Worm (Caenorhabditis elegans) whole organism, mixed stage, embryonic: ENCODE measurements around the gene skpo-1.

Experiments
- M03D4.4 ChIP-seq: sonication (generic microtip); optimal IDR thresholded peaks from 2 replicates; lab custom pipeline; 2017; ENCODE audit warnings: mild to moderate bottlenecking, missing genetic modification characterization, missing compliant biosample characterization
- bed-3 ChIP-seq: fragments of 200-800 bp; sonication (Bioruptor generic); optimal IDR thresholded peaks from 3 replicates; lab custom pipeline; 2018; ENCODE audit warnings: mild to moderate bottlenecking, missing genetic modification characterization, moderate library complexity, missing compliant biosample characterization
- blmp-1 ChIP-seq: fragments of 150-350 bp; optimal IDR thresholded peaks from 2 replicates; lab custom pipeline; 2014; ENCODE audit warnings: missing biosample characterization, missing genetic modification characterization
- ceh-39 ChIP-seq: fragments of 150-350 bp; optimal IDR thresholded peaks from 2 replicates; lab custom pipeline; 2014; ENCODE audit warnings: missing biosample characterization, missing genetic modification characterization
- ceh-83 ChIP-seq: fragments of 200-800 bp; sonication (Bioruptor generic); optimal IDR thresholded peaks from 2 replicates; lab custom pipeline; 2018; ENCODE audit warnings: mild to moderate bottlenecking, missing genetic modification characterization, missing compliant biosample characterization
- ces-1 ChIP-seq: fragments of 150-350 bp; optimal IDR thresholded peaks from 2 replicates; lab custom pipeline; 2014; ENCODE audit warnings: missing biosample characterization, missing genetic modification reagents, missing genetic modification characterization
- cnd-1 ChIP-seq: fragments of 200-800 bp; sonication (Bioruptor generic); optimal IDR thresholded peaks from 2 replicates; lab custom pipeline; 2018; ENCODE audit warnings: mild to moderate bottlenecking, missing genetic modification characterization, missing compliant biosample characterization
- drap-1 ChIP-seq: fragments of 200-800 bp; sonication (Bioruptor generic); optimal IDR thresholded peaks from 3 replicates; lab custom pipeline; 2018; ENCODE audit warnings: mild to moderate bottlenecking, missing genetic modification characterization, missing compliant biosample characterization
- elt-1 ChIP-seq: sonication (generic microtip); optimal IDR thresholded peaks from 2 replicates; lab custom pipeline; 2017; ENCODE audit warnings: missing genetic modification characterization, mild to moderate bottlenecking, missing compliant biosample characterization, antibody characterized with exemption, moderate library complexity, borderline replicate concordance; ENCODE audit not compliant: insufficient read depth
- elt-3 ChIP-seq: fragments of 150-350 bp; optimal IDR thresholded peaks from 2 replicates; lab custom pipeline; 2014; ENCODE audit warnings: missing biosample characterization, missing genetic modification characterization
- flh-1 ChIP-seq: fragments of 200-800 bp; sonication (Bioruptor generic); optimal IDR thresholded peaks from 2 replicates; lab custom pipeline; 2018; ENCODE audit warnings: mild to moderate bottlenecking, missing genetic modification characterization, moderate library complexity, missing compliant biosample characterization
- ham-2 ChIP-seq: fragments of 200-800 bp; sonication (Bioruptor generic); optimal IDR thresholded peaks from 2 replicates; lab custom pipeline; 2018; ENCODE audit warnings: mild to moderate bottlenecking, missing genetic modification characterization, missing compliant biosample characterization
- hlh-1 ChIP-seq: fragments of 150-350 bp; optimal IDR thresholded peaks from 2 replicates; lab custom pipeline; 2014; ENCODE audit warnings: missing biosample characterization, missing genetic modification reagents, missing genetic modification characterization
- lin-13 ChIP-seq: fragments of 150-350 bp; optimal IDR thresholded peaks from 2 replicates; lab custom pipeline; 2014; ENCODE audit warnings: missing biosample characterization, missing genetic modification characterization
- lin-32 ChIP-seq: fragments of 200-800 bp; sonication (Bioruptor generic); optimal IDR thresholded peaks from 2 replicates; lab custom pipeline; 2018; ENCODE audit warnings: mild to moderate bottlenecking, missing genetic modification characterization, missing compliant biosample characterization
- lsy-2 ChIP-seq: fragments of 150-350 bp; optimal IDR thresholded peaks from 2 replicates; lab custom pipeline; 2014; ENCODE audit warnings: missing biosample characterization, missing genetic modification characterization
- mab-5 ChIP-seq: fragments of 150-350 bp; optimal IDR thresholded peaks from 2 replicates; lab custom pipeline; 2014; ENCODE audit warnings: missing biosample characterization, missing genetic modification characterization
- mep-1 ChIP-seq: fragments of 150-350 bp; optimal IDR thresholded peaks from 2 replicates; lab custom pipeline; 2017; ENCODE audit warnings: missing biosample characterization, missing genetic modification reagents, missing genetic modification characterization, inconsistent platforms
- nhr-12 ChIP-seq: fragments of 150-350 bp; optimal IDR thresholded peaks from 2 replicates; lab custom pipeline; 2014; ENCODE audit warnings: missing biosample characterization, missing genetic modification characterization
- nhr-2 ChIP-seq: fragments of 150-350 bp; optimal IDR thresholded peaks from 2 replicates; lab custom pipeline; 2014; ENCODE audit warnings: missing biosample characterization, missing genetic modification characterization
- nhr-237 ChIP-seq: fragments of 150-350 bp; optimal IDR thresholded peaks from 2 replicates; lab custom pipeline; 2014; ENCODE audit warnings: missing biosample characterization, missing genetic modification characterization
- nhr-28 ChIP-seq: fragments of 150-350 bp; optimal IDR thresholded peaks from 2 replicates; lab custom pipeline; 2014; ENCODE audit warnings: missing biosample characterization, missing genetic modification characterization
- nhr-76 ChIP-seq: sonication (generic microtip); optimal IDR thresholded peaks from 2 replicates; lab custom pipeline; 2017; ENCODE audit warnings: missing biosample characterization, missing genetic modification characterization
- pha-4 ChIP-seq: fragments of 150-350 bp; optimal IDR thresholded peaks from 2 replicates; lab custom pipeline; 2018; ENCODE audit warnings: missing biosample characterization, missing genetic modification reagents, missing genetic modification characterization
- sem-2 ChIP-seq: fragments of 200-800 bp; sonication (Bioruptor generic); optimal IDR thresholded peaks from 2 replicates; lab custom pipeline; 2018; ENCODE audit warnings: mild to moderate bottlenecking, missing genetic modification characterization, missing compliant biosample characterization
- snpc-4 ChIP-seq: fragments of 150-350 bp; optimal IDR thresholded peaks from 2 replicates; lab custom pipeline; 2014; ENCODE audit warnings: missing biosample characterization, missing genetic modification characterization
- sptf-1 ChIP-seq: sonication (generic microtip); optimal IDR thresholded peaks from 2 replicates; lab custom pipeline; 2017; ENCODE audit warnings: mild to moderate bottlenecking, missing genetic modification characterization, moderate library complexity, missing compliant biosample characterization
- tbx-8 ChIP-seq: fragments of 200-800 bp; sonication (Bioruptor generic); optimal IDR thresholded peaks from 2 replicates; lab custom pipeline; 2018; ENCODE audit warnings: mild to moderate bottlenecking, missing genetic modification characterization, moderate library complexity, missing compliant biosample characterization
- unc-120 ChIP-seq: sonication (generic microtip); optimal IDR thresholded peaks from 2 replicates; lab custom pipeline; 2017; ENCODE audit warnings: missing genetic modification characterization, missing compliant biosample characterization; ENCODE audit not compliant: poor library complexity, severe bottlenecking
- unc-39 ChIP-seq: fragments of 150-350 bp; optimal IDR thresholded peaks from 2 replicates; lab custom pipeline; 2014; ENCODE audit warnings: missing biosample characterization, missing genetic modification characterization
- unc-62 ChIP-seq: fragments of 150-350 bp; optimal IDR thresholded peaks from 2 replicates; lab custom pipeline; 2014; ENCODE audit warnings: missing biosample characterization, missing genetic modification reagents, missing genetic modification characterization
- zip-8 ChIP-seq: fragments of 150-350 bp; optimal IDR thresholded peaks from 2 replicates; lab custom pipeline; 2014; ENCODE audit warnings: missing biosample characterization, missing genetic modification characterization
- ztf-11 ChIP-seq: fragments of 150-350 bp; optimal IDR thresholded peaks from 2 replicates; lab custom pipeline; 2014; ENCODE audit warnings: missing biosample characterization, missing genetic modification characterization

Gene skpo-1

ce11 chrII:8384344-8384743, 20.3 kb downstream of the skpo-1 start:
- no peak for TF ChIP-seq sptf-1 (tag; lab: Kevin White, UChicago)
- no peak for TF ChIP-seq ceh-39 (tag; lab: Kevin White, UChicago)
- no peak for TF ChIP-seq ham-2
- TF ChIP-seq nhr-76 (tag; lab: Kevin White, UChicago) = no peak
- TF ChIP-seq sem-2 = no peak
- TF ChIP-seq nhr-237 (tag; lab: Kevin White, UChicago) = no peak
- TF ChIP-seq ces-1 (GFP tag; lab: Kevin White, UChicago) = no peak
- TF ChIP-seq lsy-2 (tag; lab: Kevin White, UChicago) = no peak
- TF ChIP-seq nhr-28 (tag; lab: Kevin White, UChicago) = no peak
- no peak for TF ChIP-seq pha-4 (tag; lab: Kevin White, UChicago)
- TF ChIP-seq tbx-8 (GFP tag; lab: Kevin White, UChicago) = no peak
- TF ChIP-seq blmp-1 (tag; lab: Kevin White, UChicago) = no peak

- TF ChIP-seq lin-32 (no peak), cnd-1 (tag; lab: Kevin White, UChicago) (no peak), tbx-8 (GFP tag; lab: Kevin White, UChicago) (no peak), ham-2 (no peak), drap-1 (GFP tag; lab: Kevin White, UChicago) (no peak), nhr-28 (tag; lab: Kevin White, UChicago) (no peak), blmp-1 (tag; lab: Kevin White, UChicago) (no peak), zip-8 (no peak), nhr-12 (tag; lab: Kevin White, UChicago) (no peak), nhr-76 (tag; lab: Kevin White, UChicago) (no peak), unc-39 (tag; lab: Kevin White, UChicago) (no peak), ceh-83 (GFP tag; lab: Kevin White, UChicago) (no peak), elt-3 (no peak)
These were observed 21.8 kb downstream of the skpo-1 start for ce11 chrII:8382880-8383279.

ce11 chrII:8381197-8381596, 23.5 kb downstream of the skpo-1 start, which contains the start of gene F49E12.12:
TSS of gene F49E12.12 (plus strand) at chrII:8381497.
- TF ChIP-seq mep-1 (tag; lab: Kevin White, UChicago) (no peak), tbx-8 (GFP tag; lab: Kevin White, UChicago) (no peak), snpc-4 (tag; lab: Kevin White, UChicago) (no peak), zip-8 (no peak), nhr-12 (tag; lab: Kevin White, UChicago) (no peak), unc-39 (tag; lab: Kevin White, UChicago) (no peak), nhr-237 (tag; lab: Kevin White, UChicago) (no peak), lin-13 (tag; lab: Kevin White, UChicago) (no peak)

ce11 chrII:8380188-8380587, 24.5 kb downstream of the skpo-1 start:
- TF ChIP-seq ztf-11 (no peak), ces-1 (GFP tag; lab: Kevin White, UChicago) (no peak), hlh-1 (tag; lab: Kevin White, UChicago) (no peak), unc-62 (no peak), flh-1 (GFP tag; lab: Kevin White, UChicago) (no peak), nhr-76 (tag; lab: Kevin White, UChicago) (no peak), lin-13 (tag; lab: Kevin White, UChicago) (no peak), unc-120 (tag; lab: Kevin White, UChicago) (no peak), nhr-12 (tag; lab: Kevin White, UChicago) (no peak), blmp-1 (tag; lab: Kevin White, UChicago) (no peak), tbx-8 (GFP tag; lab: Kevin White, UChicago) (no peak), mab-5 (tag; lab: Kevin White, UChicago) (no peak), sem-2 (no peak), bed-3 (no peak), lsy-2 (tag; lab: Kevin White, UChicago) (no peak), unc-39 (tag; lab: Kevin White, UChicago) (no peak), nhr-2 (tag; lab: Kevin White, UChicago) (no peak), M03D4.4 (tag; lab: Kevin White, UChicago) (no peak), cnd-1 (tag; lab: Kevin White, UChicago) (no peak), zip-8 (no peak)

ce11 chrII:8377722-8378121, 26.9 kb downstream of the skpo-1 start:
- no peak for TF ChIP-seq ceh-39 (tag; lab: Kevin White, UChicago)
- no peak for TF ChIP-seq sptf-1 (tag; lab: Kevin White, UChicago)
- TF ChIP-seq nhr-12 (tag; lab: Kevin White, UChicago) = no peak
- no peak for TF ChIP-seq lsy-2 (tag; lab: Kevin White, UChicago)
- no peak for TF ChIP-seq lin-13 (tag; lab: Kevin White, UChicago)
- no peak for TF ChIP-seq pha-4 (tag; lab: Kevin White, UChicago)
- no peak for TF ChIP-seq nhr-28 (tag; lab: Kevin White, UChicago)
- TF ChIP-seq nhr-237 (tag; lab: Kevin White, UChicago) = no peak
- TF ChIP-seq elt-1 (tag; lab: Kevin White, UChicago) = no peak
- no peak for TF ChIP-seq hlh-1 (tag; lab: Kevin White, UChicago)
- no peak for TF ChIP-seq zip-8
